Fruit fly (Drosophila melanogaster): Measurements from ENCODE around the gene CG11601.

Gene CG11601

DNA sequence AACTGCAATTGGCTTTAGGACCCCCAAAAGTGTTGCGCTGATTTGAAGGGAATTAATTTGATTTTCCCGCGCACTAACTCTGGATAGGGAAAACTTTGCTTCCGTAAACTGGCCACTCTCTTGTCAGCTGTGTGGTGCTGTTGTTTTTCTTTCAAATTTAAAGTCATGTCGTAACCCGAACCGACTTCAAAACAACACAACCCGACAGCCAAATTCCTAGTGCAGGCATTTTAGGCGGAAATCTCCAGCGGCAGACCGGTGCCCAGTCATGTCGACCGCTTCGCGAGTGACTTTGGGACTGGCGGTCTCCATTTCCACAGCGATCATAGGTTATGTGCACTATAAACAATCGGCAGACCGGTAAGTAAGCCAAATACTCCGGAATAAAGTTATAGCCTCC is 9.2 kb upstream of the CG11601 start, which contains the start of gene CG11562 (continued):
- TF ChIP-seq CG6654 (GFP tag; optimal IDR thresholded peaks at IDR 0.05) (no peak), chn (GFP tag; optimal IDR thresholded peaks at IDR 0.05) (no peak)

DNA sequence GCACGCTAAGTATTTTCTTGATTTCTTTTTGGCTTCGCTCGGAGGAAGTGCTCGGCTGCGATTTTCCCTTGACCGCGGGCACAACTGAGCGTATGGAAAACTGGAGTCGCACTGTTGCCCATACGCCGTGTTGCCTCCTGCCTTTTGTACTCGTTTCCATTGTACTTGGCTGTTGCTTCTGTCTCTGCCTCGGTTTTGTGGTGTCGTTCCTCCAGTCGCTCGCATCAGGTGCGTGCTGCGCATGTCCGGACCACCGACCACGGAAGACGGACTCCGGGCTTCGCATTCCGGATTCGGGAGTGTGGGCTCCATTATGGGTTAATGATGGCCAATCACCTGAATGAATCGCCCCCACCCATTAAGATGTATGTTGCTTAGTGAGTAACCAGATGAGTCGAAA is 8.6 kb upstream of the CG11601 start, which contains the start of gene CG3625:
CG3625 (minus strand) TSS at position 139 of the 400 bp plus-strand sequence.
- no peak for TF ChIP-seq grau (tag; optimal IDR thresholded peaks at IDR 0.05)
- 0 out of 2 replicates have a peak, but pooled peaks have one; percentile 9 for TF ChIP-seq lmd (GFP tag; IDR thresholded peaks at IDR 0.05)
- no peak for TF ChIP-seq CG18599 (GFP tag; optimal IDR thresholded peaks at IDR 0.05)
- TF ChIP-seq HLH3B (GFP tag; IDR thresholded peaks at IDR 0.05) = no peak
- no peak for TF ChIP-seq CG6272 (GFP tag; IDR thresholded peaks at IDR 0.05)
- TF ChIP-seq CG2712 (tag; optimal IDR thresholded peaks at IDR 0.05) = no peak
- no peak for TF ChIP-seq CG10431 (GFP tag; optimal IDR thresholded peaks at IDR 0.05)
- TF ChIP-seq tio (GFP tag; optimal IDR thresholded peaks at IDR 0.05) = no peak
- TF ChIP-seq Sin3A (optimal IDR thresholded peaks at IDR 0.05) = no peak
- TF ChIP-seq CG12104 (GFP tag; optimal IDR thresholded peaks at IDR 0.05) = no peak
- no peak for TF ChIP-seq sug (tag; optimal IDR thresholded peaks at IDR 0.05)
- TF ChIP-seq E2f1 (GFP tag; IDR thresholded peaks at IDR 0.05) = no peak
- no peak for TF ChIP-seq run (tag; optimal IDR thresholded peaks at IDR 0.05)
- TF ChIP-seq CHES-1-like (GFP tag; optimal IDR thresholded peaks at IDR 0.05) = no peak
- no peak for TF ChIP-seq CG3281 (GFP tag; optimal IDR thresholded peaks at IDR 0.05)
- peak; percentile 22 for TF ChIP-seq CG15514 (GFP tag; optimal IDR thresholded peaks at IDR 0.05)
- TF ChIP-seq z (GFP tag; IDR thresholded peaks at IDR 0.05) = 0 out of 3 replicates have a peak, but pooled peaks have one; percentile 8
- TF ChIP-seq CG14441 (GFP tag; IDR thresholded peaks at IDR 0.05) = no peak
- peak; percentile 66 for TF ChIP-seq scrt (GFP tag; optimal IDR thresholded peaks at IDR 0.05)
- TF ChIP-seq NC2β (GFP tag; optimal IDR thresholded peaks at IDR 0.05) = no peak
- TF ChIP-seq Usf (GFP tag; optimal IDR thresholded peaks at IDR 0.05) = no peak
- no peak for TF ChIP-seq schlank (tag; optimal IDR thresholded peaks at IDR 0.05)
- TF ChIP-seq ewg (GFP tag; optimal IDR thresholded peaks at IDR 0.05) = peak; percentile 67
- TF ChIP-seq Spps (tag; optimal IDR thresholded peaks at IDR 0.05) = no peak
- TF ChIP-seq tin (GFP tag; optimal IDR thresholded peaks at IDR 0.05) = no peak
- no peak for TF ChIP-seq pzg (GFP tag; optimal IDR thresholded peaks at IDR 0.05)
- no peak for TF ChIP-seq cg (GFP tag; optimal IDR thresholded peaks at IDR 0.05)
- TF ChIP-seq cato (GFP tag; optimal IDR thresholded peaks at IDR 0.05; ENCODE audit: borderline replicate concordance) = no peak
- no peak for TF ChIP-seq Dfd (GFP tag; optimal IDR thresholded peaks at IDR 0.05)
- TF ChIP-seq chinmo (GFP tag; IDR thresholded peaks at IDR 0.05; ENCODE audit: partially characterized antibody) = no peak
- no peak for TF ChIP-seq BtbVII (GFP tag; optimal IDR thresholded peaks at IDR 0.05)
- TF ChIP-seq CG7987 (GFP tag; optimal IDR thresholded peaks at IDR 0.05) = no peak
- TF ChIP-seq CG32532 (GFP tag; IDR thresholded peaks at IDR 0.05) = 0 out of 2 replicates have a peak, but pooled peaks have one; percentile 21
- no peak for TF ChIP-seq CG10654 (GFP tag; optimal IDR thresholded peaks at IDR 0.05)
- no peak for TF ChIP-seq CkIIα-i1 (GFP tag; IDR thresholded peaks at IDR 0.05)
- no peak for TF ChIP-seq CG17912 (GFP tag; optimal IDR thresholded peaks at IDR 0.05)
- TF ChIP-seq CG7745 (tag; optimal IDR thresholded peaks at IDR 0.05) = no peak
- TF ChIP-seq CG7372 (GFP tag; IDR thresholded peaks at IDR 0.05) = 0 out of 2 replicates have a peak, but pooled peaks have one; percentile 43
- TF ChIP-seq zf30C (GFP tag; optimal IDR thresholded peaks at IDR 0.05) = no peak
- TF ChIP-seq stwl (tag; optimal IDR thresholded peaks at IDR 0.05) = no peak
- peak; percentile 20; the same call in 1 of the 2 replicates for TF ChIP-seq amos (GFP tag; IDR thresholded peaks at IDR 0.05; ENCODE audit: partially characterized antibody)
- peak; percentile 86 for TF ChIP-seq Deaf1 (tag; optimal IDR thresholded peaks at IDR 0.05)
- no peak for TF ChIP-seq CG10209 (GFP tag; optimal IDR thresholded peaks at IDR 0.05)
- no peak for TF ChIP-seq CG4424 (GFP tag; optimal IDR thresholded peaks at IDR 0.05)
- no peak for TF ChIP-seq CG7786 (GFP tag; optimal IDR thresholded peaks at IDR 0.05)
- no peak for TF ChIP-seq nmo (GFP tag; optimal IDR thresholded peaks at IDR 0.05)
- no peak for TF ChIP-seq dpn (GFP tag; optimal IDR thresholded peaks at IDR 0.05)
- TF ChIP-seq CG14667 (GFP tag; IDR thresholded peaks at IDR 0.05) = no peak

Measured in whole organism, embryonic.